Fruit fly (Drosophila melanogaster) Kc167 (cell line): ENCODE results near the gene CG10237.

Experiments
- Myc ChIP-seq: fragments of >200 bp; optimal IDR thresholded peaks from 2 replicates; lab custom pipeline; 2017; ENCODE audit warnings: missing external identifiers
- Sin3A ChIP-seq: fragments of >200 bp; optimal IDR thresholded peaks from 2 replicates; lab custom pipeline; 2018; ENCODE audit warnings: missing external identifiers
- insv ChIP-seq: fragments of >200 bp; optimal IDR thresholded peaks from 3 replicates; lab custom pipeline; 2018; ENCODE audit warnings: missing external identifiers
- psq ChIP-seq: fragments of >200 bp; optimal IDR thresholded peaks from 2 replicates; lab custom pipeline; 2017; ENCODE audit warnings: missing external identifiers
- ttk ChIP-seq: sonication (Bioruptor generic); optimal IDR thresholded peaks from 2 replicates; lab custom pipeline; 2017; ENCODE audit warnings: missing external identifiers

dm6 chr2L:19469090-19469489, 26.6 kb upstream of the CG10237 start:
- TF ChIP-seq psq (no peak), Sin3A (lab: Kevin White, UChicago) (no peak), Myc (lab: Kevin White, UChicago) (no peak), insv (lab: Kevin White, UChicago) (no peak), ttk (lab: Kevin White, UChicago) (no peak)
